Fruit fly (Drosophila melanogaster) S2 (cell line): Measurements from ENCODE around the gene CG6788.
A peak's percentile ranks its signal among the peaks of the same experiment; 100 is the strongest.

Experiments used
- CG8478 ChIP-seq: fragments of >200 bp; optimal IDR thresholded peaks from 2 replicates; lab custom pipeline; 2018
- CTCF ChIP-seq, 2 experiments: fragments of >200 bp; optimal IDR thresholded peaks; 2 replicates each; lab custom pipeline; 2018

The CG6788 gene

dm6 chrX:17875014-17875589 lies 12.9 kb upstream of the CG6788 start:
- TF ChIP-seq CG8478 (lab: Kevin White, UChicago), result no peak
- no peak for TF ChIP-seq CTCF (optimal IDR thresholded peaks at IDR 0.05; lab: Kevin White, UChicago)

- no peak for TF ChIP-seq CTCF (optimal IDR thresholded peaks at IDR 0.05; lab: Kevin White, UChicago)
- no peak for TF ChIP-seq CG8478 (lab: Kevin White, UChicago)
Measured at dm6 chrX:17875695-17876094, 12.3 kb upstream of the CG6788 start.

dm6 chrX:17876518-17876917 lies 11.5 kb upstream of the CG6788 start:
- TF ChIP-seq CTCF (optimal IDR thresholded peaks at IDR 0.05; lab: Kevin White, UChicago) (no peak), CG8478 (lab: Kevin White, UChicago) (no peak)

dm6 chrX:17877974-17878373 lies 10.0 kb upstream of the CG6788 start:
- TF ChIP-seq CG8478 (lab: Kevin White, UChicago) (no peak), CTCF (optimal IDR thresholded peaks at IDR 0.05; lab: Kevin White, UChicago) (no peak)

dm6 chrX:17878632-17879033 lies 9.3 kb upstream of the CG6788 start:
- TF ChIP-seq CTCF (optimal IDR thresholded peaks at IDR 0.05; lab: Kevin White, UChicago), result no peak
- no peak for TF ChIP-seq CG8478 (lab: Kevin White, UChicago)

dm6 chrX:17879211-17879897 lies 8.6 kb upstream of the CG6788 start:
- TF ChIP-seq CTCF (optimal IDR thresholded peaks at IDR 0.05; lab: Kevin White, UChicago) (no peak), CG8478 (lab: Kevin White, UChicago) (no peak)

- TF ChIP-seq CTCF (optimal IDR thresholded peaks at IDR 0.05; lab: Kevin White, UChicago) (no peak), CG8478 (lab: Kevin White, UChicago) (no peak)
Measured at dm6 chrX:17880269-17880889, 7.6 kb upstream of the CG6788 start.

- TF ChIP-seq CG8478 (lab: Kevin White, UChicago) (no peak), CTCF (optimal IDR thresholded peaks at IDR 0.05; lab: Kevin White, UChicago) (no peak)
Measured at dm6 chrX:17881138-17882121, 6.5 kb upstream of the CG6788 start.

dm6 chrX:17882769-17883168 lies 5.2 kb upstream of the CG6788 start:
- peak; percentile 74 to 76 for TF ChIP-seq CTCF (optimal IDR thresholded peaks at IDR 0.05; lab: Kevin White, UChicago)
- TF ChIP-seq CG8478 (lab: Kevin White, UChicago), result no peak

- TF ChIP-seq CTCF (optimal IDR thresholded peaks at IDR 0.05; lab: Kevin White, UChicago) (no peak), CG8478 (lab: Kevin White, UChicago) (no peak)
Measured at dm6 chrX:17883418-17883817, 4.6 kb upstream of the CG6788 start, which contains the start of gene CG12985. TSS of gene CG12985 (plus strand) at chrX:17883718.

- TF ChIP-seq CTCF (optimal IDR thresholded peaks at IDR 0.05; lab: Kevin White, UChicago) (peak; percentile 84 to 87), CG8478 (lab: Kevin White, UChicago) (no peak)
Measured at dm6 chrX:17884567-17884966, 3.4 kb upstream of the CG6788 start.

- TF ChIP-seq CTCF (optimal IDR thresholded peaks at IDR 0.05; lab: Kevin White, UChicago) (peak in 1 of 2 experiments; percentile 3), CG8478 (lab: Kevin White, UChicago) (no peak)
Measured at dm6 chrX:17885295-17885694, 2.7 kb upstream of the CG6788 start.

- TF ChIP-seq CG8478 (lab: Kevin White, UChicago) (no peak), CTCF (optimal IDR thresholded peaks at IDR 0.05; lab: Kevin White, UChicago) (no peak)
Measured at dm6 chrX:17886107-17886448, 1.9 kb upstream of the CG6788 start.

- no peak for TF ChIP-seq CG8478 (lab: Kevin White, UChicago)
- no peak for TF ChIP-seq CTCF (optimal IDR thresholded peaks at IDR 0.05; lab: Kevin White, UChicago)
Measured at dm6 chrX:17886449-17887207, 1.3 kb upstream of the CG6788 start.
